Fruit fly (Drosophila melanogaster): ENCODE measurements around the gene disp.

Gene disp

DNA sequence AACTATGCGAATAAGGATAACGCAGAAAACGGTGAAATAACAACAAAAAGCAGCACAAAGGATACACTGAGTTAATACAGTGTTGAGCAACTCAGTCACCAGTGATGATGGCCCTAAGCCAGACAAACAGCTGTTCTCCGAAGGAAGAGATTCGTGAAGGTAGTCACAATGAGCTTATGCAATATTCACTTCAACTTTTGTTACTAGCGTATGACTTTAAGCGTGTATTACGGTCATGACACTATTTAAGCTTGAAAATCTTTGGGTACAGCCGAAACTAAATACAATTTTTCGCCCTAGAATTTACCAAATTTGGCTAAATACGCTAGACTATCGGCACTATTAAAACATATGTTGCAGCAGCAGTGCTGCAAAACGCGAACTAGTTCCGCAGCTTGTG is at the start of gene disp, which contains the start of gene ECSIT:
Gene disp, minus strand, starts transcription at position 97 of the 400 bp plus-strand sequence.
Gene ECSIT, plus strand, starts transcription at position 371 of the 400 bp plus-strand sequence.
- TF ChIP-seq Myc (optimal IDR thresholded peaks at IDR 0.05) (peak; percentile 98), OdsH (GFP tag; optimal IDR thresholded peaks at IDR 0.05) (peak; percentile 44), sv (GFP tag; optimal IDR thresholded peaks at IDR 0.05) (peak; percentile 34), dmrt93B (GFP tag; optimal IDR thresholded peaks at IDR 0.05) (peak; percentile 28), woc (GFP tag; optimal IDR thresholded peaks at IDR 0.05) (peak; percentile 83), br (GFP tag; optimal IDR thresholded peaks at IDR 0.05) (peak; percentile 46), psq (GFP tag; optimal IDR thresholded peaks at IDR 0.05) (peak; percentile 34), HLH106 (tag; optimal IDR thresholded peaks at IDR 0.05) (peak; percentile 61), fru (GFP tag; optimal IDR thresholded peaks at IDR 0.05) (no peak), brk (GFP tag; optimal IDR thresholded peaks at IDR 0.05) (no peak), CG9705 (GFP tag; optimal IDR thresholded peaks at IDR 0.05) (peak; percentile 38), pan (optimal IDR thresholded peaks at IDR 0.05) (no peak)

- TF ChIP-seq Vsx2 (GFP tag; optimal IDR thresholded peaks at IDR 0.05; ENCODE audit: partially characterized antibody) (no peak), jim (GFP tag; optimal IDR thresholded peaks at IDR 0.05) (no peak), Dfd (GFP tag; optimal IDR thresholded peaks at IDR 0.05) (no peak), sage (GFP tag; optimal IDR thresholded peaks at IDR 0.05) (no peak), HLH106 (tag; optimal IDR thresholded peaks at IDR 0.05) (no peak), CG9705 (GFP tag; optimal IDR thresholded peaks at IDR 0.05) (no peak), OdsH (GFP tag; optimal IDR thresholded peaks at IDR 0.05) (no peak), Hr83 (GFP tag; optimal IDR thresholded peaks at IDR 0.05; ENCODE audit: poor library complexity, severe bottlenecking) (no peak), lola (GFP tag; optimal IDR thresholded peaks at IDR 0.05) (no peak)
Observed at dm6 chr3R:5881308-5881707, 25.2 kb upstream of the disp start.

dm6 chr3R:5877367-5877766 is 21.3 kb upstream of the disp start:
- TF ChIP-seq usp (GFP tag; optimal IDR thresholded peaks at IDR 0.05), result no peak
- peak; percentile 95 for TF ChIP-seq Dfd (GFP tag; optimal IDR thresholded peaks at IDR 0.05)
- no peak for TF ChIP-seq sage (GFP tag; optimal IDR thresholded peaks at IDR 0.05)

dm6 chr3R:5871393-5871792 is 15.3 kb upstream of the disp start:
- TF ChIP-seq foxo (GFP tag; optimal IDR thresholded peaks at IDR 0.05) (peak in 1 of 2 experiments; percentile 5), woc (GFP tag; optimal IDR thresholded peaks at IDR 0.05) (no peak)

DNA sequence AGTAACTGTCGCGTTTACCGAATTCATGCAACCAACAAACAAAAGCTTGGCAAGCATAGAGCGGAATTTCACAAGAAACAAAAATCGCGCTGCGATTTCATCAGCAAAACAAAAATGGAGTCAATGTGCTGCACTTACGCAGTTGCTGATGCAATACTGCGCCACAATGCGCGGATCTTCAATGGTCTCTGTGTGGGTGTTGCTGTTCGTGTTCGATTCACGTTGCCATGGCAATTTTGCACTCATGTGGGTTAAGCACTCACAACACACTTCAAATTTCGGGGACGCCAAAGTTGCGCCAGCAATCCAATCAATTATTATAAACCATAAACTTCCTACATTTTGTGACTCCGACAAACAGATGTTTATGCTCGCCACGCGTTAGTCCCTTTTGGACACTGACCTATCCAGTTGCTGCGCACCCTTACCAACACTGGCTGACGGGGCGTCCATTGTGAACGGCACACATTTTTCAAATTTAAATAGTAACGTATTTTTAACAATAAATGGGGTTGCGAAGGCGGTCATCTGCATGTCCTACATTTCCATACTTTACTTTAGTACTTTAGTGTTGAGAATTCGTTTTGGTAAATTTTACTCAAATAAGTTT is 6.0 kb upstream of the disp start, which contains the start of gene CG2017:
Gene CG2017, minus strand, starts transcription at position 374 of the 610 bp plus-strand sequence.
- TF ChIP-seq Sp1 (GFP tag; optimal IDR thresholded peaks at IDR 0.05) (peak; percentile 18), dmrt93B (GFP tag; optimal IDR thresholded peaks at IDR 0.05) (peak; percentile 8), h (GFP tag; optimal IDR thresholded peaks at IDR 0.05) (peak; percentile 47), Vsx2 (GFP tag; optimal IDR thresholded peaks at IDR 0.05; ENCODE audit: partially characterized antibody) (no peak), woc (GFP tag; optimal IDR thresholded peaks at IDR 0.05) (no peak), Dif (GFP tag; optimal IDR thresholded peaks at IDR 0.05; ENCODE audit: partially characterized antibody) (peak; percentile 27), OdsH (GFP tag; optimal IDR thresholded peaks at IDR 0.05) (no peak), Hnf4 (GFP tag; optimal IDR thresholded peaks at IDR 0.05) (peak; percentile 67), dsf (GFP tag; optimal IDR thresholded peaks at IDR 0.05; ENCODE audit: borderline replicate concordance) (no peak), br (GFP tag; optimal IDR thresholded peaks at IDR 0.05) (peak; percentile 40), Dfd (GFP tag; optimal IDR thresholded peaks at IDR 0.05) (no peak), fru (GFP tag; optimal IDR thresholded peaks at IDR 0.05) (peak; percentile 41), CrebA (GFP tag; optimal IDR thresholded peaks at IDR 0.05; ENCODE audit: borderline replicate concordance) (no peak), Abd-B (GFP tag; optimal IDR thresholded peaks at IDR 0.05) (no peak), CG9705 (GFP tag; optimal IDR thresholded peaks at IDR 0.05) (peak; percentile 48), N (GFP tag; optimal IDR thresholded peaks at IDR 0.05) (no peak), HLH106 (tag; optimal IDR thresholded peaks at IDR 0.05) (peak; percentile 53), foxo (GFP tag; optimal IDR thresholded peaks at IDR 0.05) (peak in 1 of 2 experiments; percentile 49), pan (optimal IDR thresholded peaks at IDR 0.05) (no peak), Hr83 (GFP tag; optimal IDR thresholded peaks at IDR 0.05; ENCODE audit: poor library complexity, severe bottlenecking) (peak; percentile 72), Rel (GFP tag; optimal IDR thresholded peaks at IDR 0.05) (no peak), Rel (tag; optimal IDR thresholded peaks at IDR 0.05) (peak; percentile 51), rgr (GFP tag; optimal IDR thresholded peaks at IDR 0.05) (peak; percentile 60), ey (GFP tag; optimal IDR thresholded peaks at IDR 0.05) (peak; percentile 24)
